Fruit fly (Drosophila melanogaster): Measurements from ENCODE around the gene Grl36b.

The Grl36b gene

dm6 chr2L:18137591-18138247 is 12.2 kb upstream of the Grl36b start, which contains the start of gene kel (continued):
- TF ChIP-seq Adf1 (GFP tag; IDR thresholded peaks at IDR 0.05) (no peak; the same call in 1 of the 2 replicates), CG7786 (GFP tag; optimal IDR thresholded peaks at IDR 0.05) (no peak), BEAF-32 (GFP tag; optimal IDR thresholded peaks at IDR 0.05) (peak; percentile 61), psq (GFP tag; optimal IDR thresholded peaks at IDR 0.05) (no peak), gsb-n (tag; optimal IDR thresholded peaks at IDR 0.05) (no peak), Spps (tag; optimal IDR thresholded peaks at IDR 0.05) (no peak), jing (GFP tag; optimal IDR thresholded peaks at IDR 0.05) (no peak), Atf-2 (GFP tag; optimal IDR thresholded peaks at IDR 0.05) (no peak), CG12391 (tag; optimal IDR thresholded peaks at IDR 0.05) (peak; percentile 67), Myb (GFP tag; optimal IDR thresholded peaks at IDR 0.05) (peak; percentile 21), Lhr (GFP tag; optimal IDR thresholded peaks at IDR 0.05) (peak; percentile 70), vnd (GFP tag; IDR thresholded peaks at IDR 0.05; ENCODE audit: partially characterized antibody) (peak; percentile 68), C15 (GFP tag; IDR thresholded peaks at IDR 0.05) (no peak), row (GFP tag; IDR thresholded peaks at IDR 0.05) (peak; percentile 73), CG7963 (GFP tag; IDR thresholded peaks at IDR 0.05; ENCODE audit: partially characterized antibody) (peak; percentile 71), ind (GFP tag; optimal IDR thresholded peaks at IDR 0.05) (peak; percentile 19), CG7372 (GFP tag; IDR thresholded peaks at IDR 0.05) (no peak), CG18262 (tag; optimal IDR thresholded peaks at IDR 0.05) (peak; percentile 34), sug (tag; optimal IDR thresholded peaks at IDR 0.05) (peak; percentile 36), gcm (GFP tag; optimal IDR thresholded peaks at IDR 0.05) (no peak), CG11723 (GFP tag; optimal IDR thresholded peaks at IDR 0.05) (no peak), fru (optimal IDR thresholded peaks at IDR 0.05) (no peak), insv (GFP tag; optimal IDR thresholded peaks at IDR 0.05) (no peak), Elba2 (GFP tag; optimal IDR thresholded peaks at IDR 0.05) (no peak), CG10321 (GFP tag; IDR thresholded peaks at IDR 0.05) (no peak), YL-1 (GFP tag; optimal IDR thresholded peaks at IDR 0.05) (peak; percentile 78), cas (GFP tag; IDR thresholded peaks at IDR 0.05) (no peak), CG1603 (tag; optimal IDR thresholded peaks at IDR 0.05) (peak; percentile 76), D19B (GFP tag; optimal IDR thresholded peaks at IDR 0.05) (no peak), ftz-f1 (GFP tag; optimal IDR thresholded peaks at IDR 0.05) (peak; percentile 11), pzg (GFP tag; optimal IDR thresholded peaks at IDR 0.05) (peak; percentile 86), gro (GFP tag; optimal IDR thresholded peaks at IDR 0.05) (peak; percentile 81), sisA (GFP tag; IDR thresholded peaks at IDR 0.05) (no peak), jigr1 (GFP tag; IDR thresholded peaks at IDR 0.05) (no peak; the same call in 2 of the 3 replicates), CG18764 (GFP tag; optimal IDR thresholded peaks at IDR 0.05) (no peak), Dfd (GFP tag; optimal IDR thresholded peaks at IDR 0.05) (no peak), Camta (GFP tag; optimal IDR thresholded peaks at IDR 0.05) (peak; percentile 39), crc (GFP tag; optimal IDR thresholded peaks at IDR 0.05) (no peak), HmgD (GFP tag; optimal IDR thresholded peaks at IDR 0.05) (peak; percentile 37), sr (GFP tag; IDR thresholded peaks at IDR 0.05) (0 out of 3 replicates have a peak, but pooled peaks have one; percentile 9), rib (GFP tag; IDR thresholded peaks at IDR 0.05) (peak; percentile 29; the same call in 1 of the 2 replicates), CG6765 (GFP tag; optimal IDR thresholded peaks at IDR 0.05) (peak; percentile 60), ttk (GFP tag; IDR thresholded peaks at IDR 0.05) (no peak), Sry-β (GFP tag; optimal IDR thresholded peaks at IDR 0.05) (no peak), pho (GFP tag; optimal IDR thresholded peaks at IDR 0.05) (peak; percentile 39), pnt (GFP tag; optimal IDR thresholded peaks at IDR 0.05) (no peak), Abd-B (GFP tag; optimal IDR thresholded peaks at IDR 0.05) (no peak), da (GFP tag; optimal IDR thresholded peaks at IDR 0.05) (no peak), CG3995 (GFP tag; optimal IDR thresholded peaks at IDR 0.05) (peak; percentile 49), CG2678 (tag; optimal IDR thresholded peaks at IDR 0.05) (peak; percentile 31), Hmx (GFP tag; optimal IDR thresholded peaks at IDR 0.05) (no peak)
